Worm (Caenorhabditis elegans) whole organism, dauer: ENCODE data around the gene M02B7.7.

ENCODE experiments used
- unc-62 ChIP-seq: sonication (generic microtip); optimal IDR thresholded peaks from 2 replicates; lab custom pipeline; 2017; ENCODE audit warnings: missing biosample characterization, missing genetic modification reagents, missing genetic modification characterization

M02B7.7 gene

ce11 chrIV:3826590-3827128 is 19.7 kb upstream of the M02B7.7 start, which contains the start of gene F28F9.3:
Gene F28F9.3, plus strand, starts transcription at chrIV:3826890.
- no peak for TF ChIP-seq unc-62 (GFP tag; lab: Kevin White, UChicago)

- no peak for TF ChIP-seq unc-62 (GFP tag; lab: Kevin White, UChicago)
Observed at ce11 chrIV:3825388-3825787, 18.4 kb upstream of the M02B7.7 start.

ce11 chrIV:3824720-3825119 is 17.7 kb upstream of the M02B7.7 start:
- TF ChIP-seq unc-62 (GFP tag; lab: Kevin White, UChicago), result no peak

- no peak for TF ChIP-seq unc-62 (GFP tag; lab: Kevin White, UChicago)
Observed at ce11 chrIV:3821554-3821953, 14.6 kb upstream of the M02B7.7 start.

ce11 chrIV:3820133-3820532 is 13.1 kb upstream of the M02B7.7 start:
- no peak for TF ChIP-seq unc-62 (GFP tag; lab: Kevin White, UChicago)

ce11 chrIV:3819278-3819777 is 12.3 kb upstream of the M02B7.7 start, which contains the start of gene bris-1:
Gene bris-1, minus strand, starts transcription at chrIV:3819328.
- no peak for TF ChIP-seq unc-62 (GFP tag; lab: Kevin White, UChicago)

- no peak for TF ChIP-seq unc-62 (GFP tag; lab: Kevin White, UChicago)
Observed at ce11 chrIV:3817253-3817652, 10.3 kb upstream of the M02B7.7 start.

- TF ChIP-seq unc-62 (GFP tag; lab: Kevin White, UChicago), result no peak
Observed at ce11 chrIV:3815259-3815644, 8.3 kb upstream of the M02B7.7 start.

- no peak for TF ChIP-seq unc-62 (GFP tag; lab: Kevin White, UChicago)
Observed at ce11 chrIV:3814553-3815258, 7.7 kb upstream of the M02B7.7 start.

ce11 chrIV:3812812-3813211 is 5.8 kb upstream of the M02B7.7 start:
- TF ChIP-seq unc-62 (GFP tag; lab: Kevin White, UChicago), result no peak

ce11 chrIV:3807545-3807944 is 553 bp upstream of the M02B7.7 start:
- TF ChIP-seq unc-62 (GFP tag; lab: Kevin White, UChicago), result no peak

ce11 chrIV:3805219-3805618 is 1.8 kb downstream of the M02B7.7 start, which contains the start of gene fbxc-47:
Gene fbxc-47, plus strand, starts transcription at chrIV:3805519.
- TF ChIP-seq unc-62 (GFP tag; lab: Kevin White, UChicago), result no peak

ce11 chrIV:3803252-3803651 is 3.7 kb downstream of the M02B7.7 start, which contains the start of the genes algn-14 and M02B7.2:
Gene algn-14, minus strand, starts transcription at chrIV:3803426.
Gene M02B7.2, plus strand, starts transcription at chrIV:3803581.
- no peak for TF ChIP-seq unc-62 (GFP tag; lab: Kevin White, UChicago)

- no peak for TF ChIP-seq unc-62 (GFP tag; lab: Kevin White, UChicago)
Observed at ce11 chrIV:3800952-3801351, 6.0 kb downstream of the M02B7.7 start, which contains the start of gene osm-3. Gene osm-3, minus strand, starts transcription at chrIV:3801052.

- TF ChIP-seq unc-62 (GFP tag; lab: Kevin White, UChicago), result no peak
Observed at ce11 chrIV:3797442-3797841, 9.6 kb downstream of the M02B7.7 start.

- TF ChIP-seq unc-62 (GFP tag; lab: Kevin White, UChicago), result no peak
Observed at ce11 chrIV:3794437-3794836, 12.6 kb downstream of the M02B7.7 start, which contains the start of gene K09B3.1. Gene K09B3.1, plus strand, starts transcription at chrIV:3794737.
